Worm (Caenorhabditis elegans) whole organism, early embryonic: ENCODE results near the gene srv-16.

Experiments used
- B0310.2 ChIP-seq: sonication (generic microtip); optimal IDR thresholded peaks from 2 replicates; lab custom pipeline; 2016; ENCODE audit warnings: mild to moderate bottlenecking, missing genetic modification characterization, missing compliant biosample characterization
- F13C5.2 ChIP-seq: sonication (generic microtip); optimal IDR thresholded peaks from 2 replicates; lab custom pipeline; 2017; ENCODE audit warnings: mild to moderate bottlenecking, missing genetic modification characterization, inconsistent platforms, missing compliant biosample characterization
- aly-1 ChIP-seq: sonication (generic microtip); optimal IDR thresholded peaks from 2 replicates; lab custom pipeline; 2016; ENCODE audit warnings: missing genetic modification characterization, missing compliant biosample characterization
- ama-1 ChIP-seq: fragments of 150-350 bp; optimal IDR thresholded peaks from 2 replicates; lab custom pipeline; 2014
- ceh-13 ChIP-seq: fragments of 200-800 bp; sonication (Bioruptor generic); optimal IDR thresholded peaks from 2 replicates; lab custom pipeline; 2018; ENCODE audit warnings: mild to moderate bottlenecking, missing genetic modification characterization, missing compliant biosample characterization
- ceh-36 ChIP-seq: sonication (generic microtip); optimal IDR thresholded peaks from 2 replicates; lab custom pipeline; 2016; ENCODE audit warnings: missing genetic modification characterization, inconsistent platforms, missing compliant biosample characterization
- ets-7 ChIP-seq: sonication (generic microtip); optimal IDR thresholded peaks from 2 replicates; lab custom pipeline; 2016; ENCODE audit warnings: missing genotype, missing genetic modification characterization, missing compliant biosample characterization
- flt-1 ChIP-seq: fragments of 200-800 bp; sonication (Bioruptor generic); IDR thresholded peaks from 2 replicates; pipeline ENCODE4 v1.3.6; 2022; ENCODE audit warnings: missing genetic modification characterization, missing compliant biosample characterization
- hmbx-1 ChIP-seq: sonication (generic microtip); optimal IDR thresholded peaks from 2 replicates; lab custom pipeline; 2016; ENCODE audit warnings: mild to moderate bottlenecking, missing genetic modification characterization, missing compliant biosample characterization
- hmg-4 ChIP-seq: fragments of 200-800 bp; sonication (Bioruptor generic); optimal IDR thresholded peaks from 2 replicates; lab custom pipeline; 2018; ENCODE audit warnings: mild to moderate bottlenecking, missing genetic modification characterization, missing compliant biosample characterization
- hnd-1 ChIP-seq: sonication (generic microtip); optimal IDR thresholded peaks from 2 replicates; lab custom pipeline; 2016; ENCODE audit warnings: missing genetic modification characterization, missing compliant biosample characterization
- pes-1 ChIP-seq: fragments of 200-800 bp; sonication (Bioruptor generic); IDR thresholded peaks from 2 replicates; pipeline ENCODE4 v1.3.6; 2022; ENCODE audit warnings: missing genetic modification reagents, missing genetic modification characterization, missing compliant biosample characterization
- scrt-1 ChIP-seq: fragments of 200-800 bp; sonication (Bioruptor generic); IDR thresholded peaks from 2 replicates; pipeline ENCODE4 v1.3.6; 2022; ENCODE audit warnings: missing genetic modification characterization, missing compliant biosample characterization
- sea-1 ChIP-seq: fragments of 200-800 bp; sonication (Bioruptor generic); conservative IDR thresholded peaks from 2 replicates; pipeline ENCODE4 v1.3.6; 2022; ENCODE audit warnings: missing genetic modification characterization, missing compliant biosample characterization
- tbx-11 ChIP-seq: fragments of 200-800 bp; sonication (Bioruptor generic); IDR thresholded peaks from 2 replicates; pipeline ENCODE4 v1.3.6; 2022; ENCODE audit warnings: missing genetic modification characterization, missing compliant biosample characterization
- tbx-37 ChIP-seq: fragments of 200-800 bp; sonication (Bioruptor generic); conservative IDR thresholded peaks from 2 replicates; pipeline ENCODE4 v1.3.6; 2022; ENCODE audit warnings: missing genetic modification reagents, missing genetic modification characterization, missing compliant biosample characterization
- tra-4 ChIP-seq: sonication (generic microtip); optimal IDR thresholded peaks from 2 replicates; lab custom pipeline; 2017; ENCODE audit warnings: missing genetic modification characterization, missing compliant biosample characterization

The srv-16 gene

ce11 chrIV:15931176-15931575 is 2.5 kb downstream of the srv-16 start:
- TF ChIP-seq tra-4 (tag; lab: Kevin White, UChicago) (no peak), flt-1 (GFP tag; lab: Robert Waterston, UW) (peak; percentile 37; the same call in 1 of the 2 replicates), hnd-1 (tag; lab: Kevin White, UChicago) (no peak), sea-1 (GFP tag; lab: Robert Waterston, UW) (peak; percentile 76; the same call in 1 of the 2 replicates), tbx-11 (GFP tag; lab: Robert Waterston, UW) (peak; percentile 59; the same call in 1 of the 2 replicates), pes-1 (GFP tag; lab: Robert Waterston, UW) (peak; percentile 71), tbx-37 (peak; percentile 33; the same call in 1 of the 2 replicates)

ce11 chrIV:15930694-15931093 is 3.0 kb downstream of the srv-16 start:
- TF ChIP-seq F13C5.2 (tag; lab: Kevin White, UChicago), result no peak

DNA sequence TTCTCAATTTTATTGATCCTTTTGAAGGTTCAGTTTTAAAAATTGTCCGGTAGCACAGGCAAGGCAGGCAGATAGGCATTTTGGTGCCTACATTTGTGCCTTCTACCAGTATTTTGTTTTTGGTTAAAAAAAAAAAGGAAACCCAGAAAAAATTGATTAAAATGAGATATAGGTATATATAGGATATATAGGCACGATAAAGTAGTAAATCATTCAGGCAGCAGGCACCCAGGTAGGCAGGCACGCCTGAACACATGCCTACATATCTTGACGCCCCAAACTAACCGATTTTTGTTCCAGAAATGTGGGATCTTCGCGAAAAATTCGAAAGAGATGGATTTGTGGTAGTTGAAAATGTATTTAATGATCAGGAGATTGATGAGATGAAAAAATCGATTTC is 3.4 kb downstream of the srv-16 start, which contains the start of gene Y105C5B.9:
Y105C5B.9 (plus strand) TSS at position 301 of the 400 bp plus-strand sequence.
- TF ChIP-seq hmbx-1 (no peak), tra-4 (tag; lab: Kevin White, UChicago) (no peak), ama-1 (lab: Kevin White, UChicago) (no peak), scrt-1 (GFP tag; lab: Robert Waterston, UW) (no peak), flt-1 (GFP tag; lab: Robert Waterston, UW) (no peak), sea-1 (GFP tag; lab: Robert Waterston, UW) (no peak), tbx-11 (GFP tag; lab: Robert Waterston, UW) (no peak), aly-1 (tag; lab: Kevin White, UChicago) (no peak), pes-1 (GFP tag; lab: Robert Waterston, UW) (no peak), ceh-13 (GFP tag; lab: Kevin White, UChicago) (no peak), ets-7 (tag; lab: Kevin White, UChicago) (no peak), hnd-1 (tag; lab: Kevin White, UChicago) (no peak), F13C5.2 (tag; lab: Kevin White, UChicago) (no peak), tbx-37 (no peak)

DNA sequence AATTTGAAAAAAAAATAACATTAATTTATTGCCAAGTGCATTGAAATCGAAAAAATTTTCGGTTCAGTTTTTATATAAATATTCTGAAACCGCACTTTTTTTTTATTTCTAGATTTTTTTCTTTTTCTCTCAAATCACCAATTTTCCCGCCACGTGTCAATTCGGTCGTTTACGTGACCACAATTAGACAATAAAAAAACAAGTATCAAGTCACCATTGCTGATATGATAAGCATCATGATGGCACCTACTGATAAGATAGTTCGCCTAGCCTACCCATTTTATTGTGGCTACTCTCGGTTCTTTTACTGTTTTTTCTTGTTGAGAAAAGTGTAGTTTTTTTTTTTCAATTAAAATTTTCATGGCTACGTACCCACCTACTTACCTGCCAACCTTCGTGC is 3.9 kb downstream of the srv-16 start:
- TF ChIP-seq F13C5.2 (tag; lab: Kevin White, UChicago) (no peak), ceh-13 (GFP tag; lab: Kevin White, UChicago) (no peak), ets-7 (tag; lab: Kevin White, UChicago) (no peak), hmg-4 (no peak), hnd-1 (tag; lab: Kevin White, UChicago) (no peak), aly-1 (tag; lab: Kevin White, UChicago) (no peak), ama-1 (lab: Kevin White, UChicago) (no peak), pes-1 (GFP tag; lab: Robert Waterston, UW) (no peak), ceh-36 (tag; lab: Kevin White, UChicago) (no peak), B0310.2 (tag; lab: Kevin White, UChicago) (no peak), tra-4 (tag; lab: Kevin White, UChicago) (no peak), sea-1 (GFP tag; lab: Robert Waterston, UW) (no peak), hmbx-1 (no peak), scrt-1 (GFP tag; lab: Robert Waterston, UW) (no peak), tbx-37 (no peak), flt-1 (GFP tag; lab: Robert Waterston, UW) (no peak)

- TF ChIP-seq F13C5.2 (tag; lab: Kevin White, UChicago), result no peak
- no peak for TF ChIP-seq ets-7 (tag; lab: Kevin White, UChicago)
- no peak for TF ChIP-seq ama-1 (lab: Kevin White, UChicago)
- TF ChIP-seq tbx-37, result no peak
- no peak for TF ChIP-seq B0310.2 (tag; lab: Kevin White, UChicago)
- TF ChIP-seq ceh-36 (tag; lab: Kevin White, UChicago), result no peak
- TF ChIP-seq tbx-11 (GFP tag; lab: Robert Waterston, UW), result no peak
- no peak for TF ChIP-seq hmg-4
- TF ChIP-seq hnd-1 (tag; lab: Kevin White, UChicago), result no peak
- no peak for TF ChIP-seq sea-1 (GFP tag; lab: Robert Waterston, UW)
- TF ChIP-seq tra-4 (tag; lab: Kevin White, UChicago), result no peak
These were observed 7.0 kb downstream of the srv-16 start, which contains the start of gene Y105C5B.8 for ce11 chrIV:15926746-15927145. Gene Y105C5B.8, minus strand, starts transcription at chrIV:15926846.

ce11 chrIV:15923000-15923399 is 10.7 kb downstream of the srv-16 start:
- no peak for TF ChIP-seq aly-1 (tag; lab: Kevin White, UChicago)
- TF ChIP-seq ama-1 (lab: Kevin White, UChicago), result no peak
- no peak for TF ChIP-seq flt-1 (GFP tag; lab: Robert Waterston, UW)
- no peak for TF ChIP-seq scrt-1 (GFP tag; lab: Robert Waterston, UW)

DNA sequence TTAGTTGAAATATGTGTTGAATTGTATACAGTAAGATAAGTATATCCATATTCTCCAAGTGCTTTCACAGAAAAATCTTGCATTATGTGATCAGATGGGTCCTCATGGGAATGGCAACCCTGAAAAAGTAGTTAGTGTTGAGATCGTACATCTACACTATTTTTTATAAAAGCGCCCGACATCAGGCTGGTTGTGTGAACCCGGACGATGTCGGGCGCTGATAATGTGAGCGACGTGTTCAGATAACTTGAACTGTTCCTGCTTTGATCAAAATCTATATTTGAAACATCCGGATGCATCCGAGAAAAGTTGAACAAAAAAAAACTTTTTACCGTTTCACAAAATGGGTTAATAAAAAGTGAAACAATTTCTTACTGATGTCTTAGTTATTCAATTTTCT is 18.7 kb downstream of the srv-16 start:
- TF ChIP-seq tbx-37 (no peak), ama-1 (lab: Kevin White, UChicago) (no peak), hmbx-1 (no peak), flt-1 (GFP tag; lab: Robert Waterston, UW) (no peak), ceh-36 (tag; lab: Kevin White, UChicago) (no peak), aly-1 (tag; lab: Kevin White, UChicago) (no peak)

DNA sequence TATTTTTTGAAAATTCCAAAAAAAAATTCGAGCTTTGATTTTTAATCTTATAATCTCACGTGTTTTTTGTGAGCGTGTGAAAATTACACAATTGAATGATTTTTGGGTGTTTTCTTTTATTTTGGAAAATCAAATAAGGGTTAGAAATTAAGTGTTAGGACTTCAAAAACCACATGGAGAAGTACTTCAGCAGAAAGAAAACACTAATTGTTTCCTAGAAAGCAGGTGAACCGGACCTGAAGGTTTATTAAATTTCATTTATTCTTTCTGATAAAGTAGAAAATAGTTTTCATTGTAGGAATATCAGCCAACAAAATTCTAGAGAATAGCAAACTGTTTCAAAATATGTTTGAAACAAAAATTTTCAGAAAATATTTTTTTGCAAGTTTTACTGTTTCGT is 25.5 kb downstream of the srv-16 start:
- no peak for TF ChIP-seq flt-1 (GFP tag; lab: Robert Waterston, UW)
- no peak for TF ChIP-seq scrt-1 (GFP tag; lab: Robert Waterston, UW)
- TF ChIP-seq hmg-4, result no peak
- no peak for TF ChIP-seq B0310.2 (tag; lab: Kevin White, UChicago)
- no peak for TF ChIP-seq ama-1 (lab: Kevin White, UChicago)
- no peak for TF ChIP-seq tbx-37
- TF ChIP-seq aly-1 (tag; lab: Kevin White, UChicago), result no peak
